Worm (Caenorhabditis elegans) whole organism, midembryonic: ENCODE data around the gene ced-9.

Source experiments
- T22C8.4 ChIP-seq: fragments of 200-800 bp; sonication (Bioruptor generic); IDR thresholded peaks from 2 replicates; pipeline ENCODE4 v1.3.6; 2022; ENCODE audit warnings: missing genetic modification characterization, missing compliant biosample characterization
- cog-1 ChIP-seq: sonication (generic microtip); optimal IDR thresholded peaks from 2 replicates; lab custom pipeline; 2016; ENCODE audit warnings: missing genetic modification characterization, missing compliant biosample characterization
- flt-1 ChIP-seq: fragments of 200-800 bp; sonication (Bioruptor generic); IDR thresholded peaks from 2 replicates; pipeline ENCODE4 v1.3.6; 2022; ENCODE audit warnings: missing genetic modification characterization, missing compliant biosample characterization
- klf-2 ChIP-seq: fragments of 200-800 bp; sonication (Bioruptor generic); conservative IDR thresholded peaks from 2 replicates; pipeline ENCODE4 v1.3.6; 2022; ENCODE audit warnings: missing genetic modification reagents, missing genetic modification characterization, missing compliant biosample characterization
- med-1 ChIP-seq: sonication (generic microtip); optimal IDR thresholded peaks from 2 replicates; lab custom pipeline; 2017; ENCODE audit warnings: missing genetic modification characterization, mild to moderate bottlenecking, missing compliant biosample characterization, antibody characterized with exemption, missing genetic modification reagents; ENCODE audit not compliant: insufficient read depth
- ref-1 ChIP-seq: fragments of 200-800 bp; sonication (Bioruptor generic); conservative IDR thresholded peaks from 2 replicates; pipeline ENCODE4 v1.3.6; 2022; ENCODE audit warnings: missing genetic modification reagents, missing genetic modification characterization, missing compliant biosample characterization
- tab-1 ChIP-seq: fragments of 200-800 bp; sonication (Bioruptor generic); IDR thresholded peaks from 2 replicates; pipeline ENCODE4 v1.3.6; 2022; ENCODE audit warnings: missing genetic modification characterization, missing compliant biosample characterization
- ztf-23 ChIP-seq: fragments of 200-800 bp; sonication (Bioruptor generic); IDR thresholded peaks from 2 replicates; pipeline ENCODE4 v1.3.6; 2022; ENCODE audit warnings: missing genetic modification reagents, missing genetic modification characterization, missing compliant biosample characterization
- ztf-29 ChIP-seq: fragments of 200-800 bp; sonication (Bioruptor generic); IDR thresholded peaks from 2 replicates; pipeline ENCODE4 v1.3.6; 2022; ENCODE audit warnings: missing genetic modification reagents, missing genetic modification characterization, missing compliant biosample characterization

The ced-9 gene

DNA sequence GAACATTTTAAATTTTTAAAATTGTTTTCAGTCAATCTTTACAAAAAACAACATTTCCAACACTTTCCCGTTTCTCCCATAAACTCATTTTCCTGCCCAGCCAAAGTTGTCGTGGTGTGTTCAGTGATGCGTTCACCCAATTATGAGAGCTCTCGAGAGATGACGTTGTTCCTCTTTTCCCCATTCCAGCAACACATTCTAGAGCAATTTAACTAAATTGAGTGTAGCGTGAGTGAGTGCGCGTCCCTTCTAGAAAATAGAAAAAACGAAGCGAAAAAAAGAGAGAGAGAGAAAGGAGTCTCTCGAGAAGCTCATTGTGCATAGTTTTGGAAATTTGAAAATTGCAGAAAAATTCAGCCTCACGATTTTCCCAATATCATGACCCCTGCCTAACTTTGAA lies 23.8 kb downstream of the ced-9 start:
- TF ChIP-seq T22C8.4 (GFP tag; lab: Robert Waterston, UW) (no peak), cog-1 (tag; lab: Kevin White, UChicago) (no peak), tab-1 (GFP tag; lab: Robert Waterston, UW) (no peak), med-1 (GFP tag; lab: Kevin White, UChicago) (no peak), flt-1 (GFP tag; lab: Robert Waterston, UW) (no peak)

ce11 chrIII:10359916-10360315 lies 24.9 kb downstream of the ced-9 start:
- TF ChIP-seq ref-1: no peak

DNA sequence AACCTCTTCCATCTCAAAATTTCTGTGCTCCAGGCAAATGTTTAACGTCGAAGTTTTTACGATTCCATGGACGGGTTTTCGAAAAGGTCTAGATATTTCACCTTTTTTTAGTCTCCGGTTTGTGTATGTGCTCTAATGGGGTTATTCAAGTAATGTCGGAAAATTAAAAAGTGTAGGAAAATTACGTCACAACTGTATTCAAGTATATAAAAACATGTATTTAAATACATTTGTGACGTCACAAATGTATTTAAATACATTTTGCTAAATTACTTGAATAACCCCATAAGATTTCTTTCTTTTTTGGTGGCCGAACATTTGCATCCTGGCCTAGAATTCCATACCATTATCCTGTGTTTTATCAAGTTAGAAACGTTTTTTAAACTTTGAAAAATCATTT lies 26.5 kb downstream of the ced-9 start:
- no peak for TF ChIP-seq tab-1 (GFP tag; lab: Robert Waterston, UW)
- no peak for TF ChIP-seq klf-2
- TF ChIP-seq cog-1 (tag; lab: Kevin White, UChicago): no peak
- TF ChIP-seq med-1 (GFP tag; lab: Kevin White, UChicago): no peak
- TF ChIP-seq flt-1 (GFP tag; lab: Robert Waterston, UW): no peak
- TF ChIP-seq ref-1: no peak
- TF ChIP-seq ztf-29 (GFP tag; lab: Robert Waterston, UW): no peak
- no peak for TF ChIP-seq ztf-23 (GFP tag; lab: Robert Waterston, UW)
- no peak for TF ChIP-seq T22C8.4 (GFP tag; lab: Robert Waterston, UW)

- no peak for TF ChIP-seq tab-1 (GFP tag; lab: Robert Waterston, UW)
- no peak for TF ChIP-seq ztf-29 (GFP tag; lab: Robert Waterston, UW)
- TF ChIP-seq cog-1 (tag; lab: Kevin White, UChicago): no peak
- TF ChIP-seq ref-1: no peak
- no peak for TF ChIP-seq T22C8.4 (GFP tag; lab: Robert Waterston, UW)
- no peak for TF ChIP-seq klf-2
- no peak for TF ChIP-seq med-1 (GFP tag; lab: Kevin White, UChicago)
- TF ChIP-seq flt-1 (GFP tag; lab: Robert Waterston, UW): no peak
- no peak for TF ChIP-seq ztf-23 (GFP tag; lab: Robert Waterston, UW)
Measured at ce11 chrIII:10362920-10363319, 27.9 kb downstream of the ced-9 start.

DNA sequence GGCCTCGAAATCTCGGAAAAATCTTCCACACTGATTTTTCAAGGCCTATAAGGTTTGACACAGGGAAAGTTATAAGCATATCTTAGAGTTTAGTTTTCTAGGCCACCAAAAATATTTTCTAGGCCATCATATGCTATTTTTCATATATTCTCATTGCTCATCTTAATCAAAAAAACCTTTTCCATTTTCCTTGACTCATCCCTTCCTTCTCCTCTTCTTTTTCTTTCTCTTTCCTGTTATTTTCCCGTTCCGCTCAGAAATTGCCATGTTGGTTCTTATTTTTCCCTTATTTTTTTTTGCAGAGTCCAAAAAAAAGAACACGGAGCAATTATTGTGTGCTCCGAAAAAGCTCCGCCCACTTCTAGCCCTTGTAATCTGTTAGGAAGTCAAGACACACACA lies 29.7 kb downstream of the ced-9 start, which contains the start of gene tbc-8:
tbc-8 (plus strand) TSS at position 301 of the 400 bp plus-strand sequence.
- no peak for TF ChIP-seq ztf-29 (GFP tag; lab: Robert Waterston, UW)
- TF ChIP-seq T22C8.4 (GFP tag; lab: Robert Waterston, UW): no peak
- no peak for TF ChIP-seq klf-2
- no peak for TF ChIP-seq cog-1 (tag; lab: Kevin White, UChicago)

- TF ChIP-seq flt-1 (GFP tag; lab: Robert Waterston, UW): no peak
- no peak for TF ChIP-seq ztf-29 (GFP tag; lab: Robert Waterston, UW)
- TF ChIP-seq T22C8.4 (GFP tag; lab: Robert Waterston, UW): peak; percentile 32; the same call in 1 of the 2 replicates
Measured at ce11 chrIII:10367355-10367909, 32.5 kb downstream of the ced-9 start.

DNA sequence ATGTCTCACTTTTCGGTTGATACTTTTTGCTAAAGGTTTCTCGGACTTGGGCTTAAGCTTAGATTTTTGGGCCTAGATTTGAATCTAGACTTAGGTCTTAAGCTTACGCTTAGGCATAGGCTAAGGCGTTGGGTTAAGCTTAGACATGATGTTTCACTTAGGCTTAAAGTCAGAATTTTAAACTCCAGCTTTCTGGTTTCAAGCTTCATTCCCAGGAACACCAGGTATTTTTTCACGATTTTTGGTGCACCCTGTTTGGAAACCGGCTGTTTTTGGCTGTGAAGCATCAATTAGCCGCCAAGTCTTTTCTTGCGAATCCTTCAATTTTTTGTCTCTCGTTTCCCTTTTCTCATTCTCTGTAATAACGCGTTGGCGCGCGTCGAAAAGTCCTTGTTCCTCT lies 38.9 kb downstream of the ced-9 start:
- TF ChIP-seq ref-1 (no peak), T22C8.4 (GFP tag; lab: Robert Waterston, UW) (no peak), ztf-23 (GFP tag; lab: Robert Waterston, UW) (no peak), cog-1 (tag; lab: Kevin White, UChicago) (no peak), tab-1 (GFP tag; lab: Robert Waterston, UW) (no peak), flt-1 (GFP tag; lab: Robert Waterston, UW) (no peak), klf-2 (no peak), ztf-29 (GFP tag; lab: Robert Waterston, UW) (no peak), med-1 (GFP tag; lab: Kevin White, UChicago) (no peak)

- no peak for TF ChIP-seq flt-1 (GFP tag; lab: Robert Waterston, UW)
- no peak for TF ChIP-seq tab-1 (GFP tag; lab: Robert Waterston, UW)
Measured at ce11 chrIII:10376041-10376440, 41.1 kb downstream of the ced-9 start.

ce11 chrIII:10378899-10379298 lies 43.9 kb downstream of the ced-9 start:
- TF ChIP-seq med-1 (GFP tag; lab: Kevin White, UChicago) (no peak), flt-1 (GFP tag; lab: Robert Waterston, UW) (no peak), cog-1 (tag; lab: Kevin White, UChicago) (no peak), tab-1 (GFP tag; lab: Robert Waterston, UW) (no peak), ztf-23 (GFP tag; lab: Robert Waterston, UW) (no peak), T22C8.4 (GFP tag; lab: Robert Waterston, UW) (no peak), klf-2 (no peak), ztf-29 (GFP tag; lab: Robert Waterston, UW) (no peak), ref-1 (no peak)

ce11 chrIII:10379632-10380031 lies 44.7 kb downstream of the ced-9 start:
- TF ChIP-seq tab-1 (GFP tag; lab: Robert Waterston, UW): no peak
- no peak for TF ChIP-seq med-1 (GFP tag; lab: Kevin White, UChicago)
- TF ChIP-seq klf-2: no peak
- no peak for TF ChIP-seq T22C8.4 (GFP tag; lab: Robert Waterston, UW)
- no peak for TF ChIP-seq ref-1
- no peak for TF ChIP-seq flt-1 (GFP tag; lab: Robert Waterston, UW)
- TF ChIP-seq ztf-29 (GFP tag; lab: Robert Waterston, UW): no peak

ce11 chrIII:10380640-10381039 lies 45.7 kb downstream of the ced-9 start:
- TF ChIP-seq klf-2: no peak
- no peak for TF ChIP-seq ztf-29 (GFP tag; lab: Robert Waterston, UW)
- TF ChIP-seq tab-1 (GFP tag; lab: Robert Waterston, UW): no peak
- TF ChIP-seq med-1 (GFP tag; lab: Kevin White, UChicago): no peak
- no peak for TF ChIP-seq T22C8.4 (GFP tag; lab: Robert Waterston, UW)
- TF ChIP-seq flt-1 (GFP tag; lab: Robert Waterston, UW): no peak
- no peak for TF ChIP-seq ref-1
- no peak for TF ChIP-seq cog-1 (tag; lab: Kevin White, UChicago)
- no peak for TF ChIP-seq ztf-23 (GFP tag; lab: Robert Waterston, UW)
